Worm (Caenorhabditis elegans) whole organism, late embryonic: ENCODE measurements around the gene taf-7.1.

Experiments
- F13H6.1 ChIP-seq: sonication (generic microtip); optimal IDR thresholded peaks from 2 replicates; lab custom pipeline; 2016; ENCODE audit warnings: missing genetic modification characterization, missing compliant biosample characterization
- Y22D7AL.16 ChIP-seq: sonication (generic microtip); optimal IDR thresholded peaks from 2 replicates; lab custom pipeline; 2016; ENCODE audit warnings: missing genetic modification characterization, missing compliant biosample characterization
- ama-1 ChIP-seq: fragments of 150-350 bp; optimal IDR thresholded peaks from 2 replicates; lab custom pipeline; 2014
- dmd-4 ChIP-seq: sonication (generic microtip); optimal IDR thresholded peaks from 2 replicates; lab custom pipeline; 2016; ENCODE audit warnings: borderline replicate concordance, missing genetic modification characterization, missing compliant biosample characterization
- dve-1 ChIP-seq: sonication (generic microtip); optimal IDR thresholded peaks from 2 replicates; lab custom pipeline; 2017; ENCODE audit warnings: antibody characterized with exemption, mild to moderate bottlenecking, missing genetic modification characterization, missing compliant biosample characterization
- fkh-6 ChIP-seq: sonication (generic microtip); optimal IDR thresholded peaks from 2 replicates; lab custom pipeline; 2016; ENCODE audit warnings: missing genetic modification characterization, missing compliant biosample characterization
- hlh-30 ChIP-seq: sonication (generic microtip); optimal IDR thresholded peaks from 2 replicates; lab custom pipeline; 2017; ENCODE audit warnings: antibody characterized with exemption, missing genetic modification characterization, missing compliant biosample characterization; ENCODE audit not compliant: insufficient read depth
- hlh-6 ChIP-seq: sonication (generic microtip); optimal IDR thresholded peaks from 2 replicates; lab custom pipeline; 2016; ENCODE audit warnings: missing genotype, missing genetic modification characterization, missing compliant biosample characterization
- pat-9 ChIP-seq: fragments of 200-800 bp; sonication (Bioruptor generic); optimal IDR thresholded peaks from 2 replicates; lab custom pipeline; 2018; ENCODE audit warnings: mild to moderate bottlenecking, missing genetic modification characterization, moderate library complexity, missing compliant biosample characterization
- pha-2 ChIP-seq: sonication (generic microtip); optimal IDR thresholded peaks from 2 replicates; lab custom pipeline; 2017; ENCODE audit warnings: mild to moderate bottlenecking, missing genetic modification characterization, missing compliant biosample characterization
- pha-4 ChIP-seq: fragments of 150-350 bp; optimal IDR thresholded peaks from 2 replicates; lab custom pipeline; 2018; ENCODE audit warnings: missing biosample characterization, missing genetic modification reagents, missing genetic modification characterization
- tbx-2 ChIP-seq: sonication (generic microtip); optimal IDR thresholded peaks from 2 replicates; lab custom pipeline; 2016; ENCODE audit warnings: missing genetic modification characterization, missing compliant biosample characterization
- unc-55 ChIP-seq: sonication (generic microtip); optimal IDR thresholded peaks from 2 replicates; lab custom pipeline; 2017; ENCODE audit warnings: missing biosample characterization, missing genetic modification reagents, missing genetic modification characterization
- zip-5 ChIP-seq: sonication (generic microtip); optimal IDR thresholded peaks from 2 replicates; lab custom pipeline; 2016; ENCODE audit warnings: missing genetic modification characterization, missing compliant biosample characterization

DNA sequence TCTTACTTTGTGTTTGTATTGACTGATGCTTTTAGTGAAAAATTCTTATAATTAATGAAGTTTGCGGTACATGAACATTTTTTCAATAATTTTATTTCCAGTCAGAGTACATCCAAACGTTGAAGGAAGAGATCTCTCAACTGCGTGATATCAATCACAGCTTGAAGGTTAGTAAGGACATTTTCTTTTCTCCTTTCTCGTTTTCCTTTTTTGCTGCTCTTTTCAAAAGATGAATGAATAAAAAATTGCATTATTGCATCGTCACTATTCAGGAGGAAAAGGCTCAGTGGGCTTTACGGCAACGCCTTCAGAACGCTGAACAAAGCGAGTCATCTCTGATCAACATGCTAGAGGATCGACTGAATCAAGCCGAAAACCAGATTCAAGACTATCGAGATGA, 10.4 kb downstream of the taf-7.1 start:
- TF ChIP-seq hlh-6 (tag; lab: Kevin White, UChicago) (no peak), dmd-4 (tag; lab: Kevin White, UChicago) (no peak), tbx-2 (tag; lab: Kevin White, UChicago) (no peak), hlh-30 (no peak), F13H6.1 (tag; lab: Kevin White, UChicago) (no peak), ama-1 (no peak), Y22D7AL.16 (tag; lab: Kevin White, UChicago) (no peak), unc-55 (no peak), fkh-6 (no peak), pha-4 (no peak), pha-2 (tag; lab: Kevin White, UChicago) (no peak), pat-9 (no peak), zip-5 (tag; lab: Kevin White, UChicago) (no peak), dve-1 (tag; lab: Kevin White, UChicago) (no peak)
